Fruit fly (Drosophila melanogaster) whole organism, wandering third instar larva: ENCODE results near the gene bru3.
A peak's percentile ranks its signal among the peaks of the same experiment; 100 is the strongest.

Source experiments
- Abd-B ChIP-seq: fragments of >200 bp; optimal IDR thresholded peaks from 2 replicates; lab custom pipeline; 2017; ENCODE audit warnings: missing biosample characterization, missing genetic modification characterization
- CG32264 ChIP-seq: fragments of 200-800 bp; sonication (Bioruptor generic); optimal IDR thresholded peaks from 2 replicates; lab custom pipeline; 2016; ENCODE audit warnings: missing biosample characterization, missing genetic modification characterization
- CG9705 ChIP-seq: fragments of 200-800 bp; sonication (Bioruptor generic); optimal IDR thresholded peaks from 2 replicates; lab custom pipeline; 2018; ENCODE audit warnings: missing biosample characterization, mild to moderate bottlenecking, missing genetic modification characterization
- CrebA ChIP-seq: fragments of 200-800 bp; sonication (Bioruptor generic); optimal IDR thresholded peaks from 2 replicates; lab custom pipeline; 2016; ENCODE audit warnings: missing biosample characterization, mild to moderate bottlenecking, missing genetic modification characterization, borderline replicate concordance
- Dfd ChIP-seq: fragments of >200 bp; optimal IDR thresholded peaks from 2 replicates; lab custom pipeline; 2017; ENCODE audit warnings: missing biosample characterization, missing genetic modification characterization
- Dif ChIP-seq: fragments of 200-275, 200-300 bp; sonication (Bioruptor generic); optimal IDR thresholded peaks from 2 replicates; lab custom pipeline; 2018; ENCODE audit warnings: missing biosample characterization, missing genetic modification characterization; ENCODE audit not compliant: partially characterized antibody
- GATAd ChIP-seq: sonication (Bioruptor generic); optimal IDR thresholded peaks from 2 replicates; lab custom pipeline; 2016; ENCODE audit warnings: missing biosample characterization, missing genetic modification characterization
- HLH106 ChIP-seq: fragments of 200-800 bp; optimal IDR thresholded peaks from 3 replicates; lab custom pipeline; 2019; ENCODE audit warnings: missing biosample characterization, mild to moderate bottlenecking, missing genetic modification characterization, moderate library complexity
- Hnf4 ChIP-seq: fragments of 200-800 bp; sonication (Bioruptor generic); optimal IDR thresholded peaks from 2 replicates; lab custom pipeline; 2016; ENCODE audit warnings: missing biosample characterization, mild to moderate bottlenecking, missing genetic modification characterization
- Hr78 ChIP-seq: fragments of >200 bp; optimal IDR thresholded peaks from 2 replicates; lab custom pipeline; 2017; ENCODE audit warnings: missing biosample characterization, missing genetic modification characterization
- Hr83 ChIP-seq: fragments of 200-300 bp; sonication (Bioruptor generic); optimal IDR thresholded peaks from 2 replicates; lab custom pipeline; 2016; ENCODE audit warnings: missing biosample characterization, mild to moderate bottlenecking, missing genetic modification characterization, moderate library complexity; ENCODE audit not compliant: poor library complexity, severe bottlenecking
- Jra ChIP-seq: sonication (Bioruptor generic); optimal IDR thresholded peaks from 2 replicates; lab custom pipeline; 2016; ENCODE audit warnings: missing biosample characterization, missing genetic modification characterization
- Mio ChIP-seq: sonication (Bioruptor generic); optimal IDR thresholded peaks from 2 replicates; lab custom pipeline; 2016; ENCODE audit warnings: missing biosample characterization, missing genetic modification characterization
- Myc ChIP-seq: fragments of >200 bp; optimal IDR thresholded peaks from 2 replicates; lab custom pipeline; 2017
- N ChIP-seq: fragments of >200 bp; optimal IDR thresholded peaks from 2 replicates; lab custom pipeline; 2018; ENCODE audit warnings: missing biosample characterization, missing external identifiers, missing genetic modification characterization
- OdsH ChIP-seq: fragments of 200-800 bp; sonication (Bioruptor generic); optimal IDR thresholded peaks from 2 replicates; lab custom pipeline; 2016; ENCODE audit warnings: missing biosample characterization, mild to moderate bottlenecking, missing genetic modification characterization
- Rel ChIP-seq, 2 experiments: fragments of 200-800 bp; sonication (Bioruptor generic) in 1 of 2; optimal IDR thresholded peaks; 2 replicates in 1 of 2; 3 replicates in 1 of 2; lab custom pipeline; 2016 to 2019; ENCODE audit warnings: mild to moderate bottlenecking in 2 of 2, missing biosample characterization in 2 of 2, missing genetic modification characterization in 2 of 2, moderate library complexity in 1 of 2
- Sp1 ChIP-seq: fragments of 200-800 bp; sonication (Bioruptor generic); optimal IDR thresholded peaks from 3 replicates; lab custom pipeline; 2019; ENCODE audit warnings: missing biosample characterization, mild to moderate bottlenecking, missing genetic modification characterization, moderate library complexity
- Vsx2 ChIP-seq: fragments of 200-300, 225-300 bp; sonication (Bioruptor generic); optimal IDR thresholded peaks from 2 replicates; lab custom pipeline; 2018; ENCODE audit warnings: missing biosample characterization, missing genetic modification characterization; ENCODE audit not compliant: partially characterized antibody
- br ChIP-seq: fragments of 200-800 bp; sonication (Bioruptor generic); optimal IDR thresholded peaks from 2 replicates; lab custom pipeline; 2016; ENCODE audit warnings: missing biosample characterization, missing genetic modification characterization
- brk ChIP-seq: fragments of 200-800 bp; sonication (Bioruptor generic); optimal IDR thresholded peaks from 2 replicates; lab custom pipeline; 2016; ENCODE audit warnings: missing biosample characterization, mild to moderate bottlenecking, missing genetic modification characterization
- dl ChIP-seq, 2 experiments: fragments of 175-275, 200-275 bp in 1 of 2; fragments of 200-275 bp in 1 of 2; sonication (Bioruptor generic); optimal IDR thresholded peaks; lab custom pipeline; 2018; ENCODE audit warnings: mild to moderate bottlenecking in 2 of 2, missing biosample characterization in 2 of 2, missing genetic modification characterization in 2 of 2, moderate library complexity in 2 of 2; ENCODE audit not compliant: partially characterized antibody in 2 of 2, insufficient read depth in 1 of 2
- dmrt93B ChIP-seq: fragments of 200-800 bp; sonication (Bioruptor generic); optimal IDR thresholded peaks from 2 replicates; lab custom pipeline; 2018; ENCODE audit warnings: missing biosample characterization, mild to moderate bottlenecking, missing genetic modification characterization
- dsf ChIP-seq: sonication (Bioruptor generic); optimal IDR thresholded peaks from 2 replicates; lab custom pipeline; 2016; ENCODE audit warnings: missing biosample characterization, missing genetic modification characterization, borderline replicate concordance
- ey ChIP-seq: fragments of 200-800 bp; sonication (Bioruptor generic); optimal IDR thresholded peaks from 2 replicates; lab custom pipeline; 2016; ENCODE audit warnings: missing biosample characterization, missing genetic modification characterization
- foxo ChIP-seq, 2 experiments: fragments of 200-800 bp; sonication (Bioruptor generic); optimal IDR thresholded peaks; 2 replicates in 1 of 2; 3 replicates in 1 of 2; lab custom pipeline; 2016 to 2017; ENCODE audit warnings: missing biosample characterization in 2 of 2, missing genetic modification characterization in 2 of 2
- fru ChIP-seq: fragments of 200-800 bp; sonication (Bioruptor generic); optimal IDR thresholded peaks from 3 replicates; lab custom pipeline; 2016; ENCODE audit warnings: missing biosample characterization, mild to moderate bottlenecking, missing genetic modification characterization
- h ChIP-seq: fragments of 200-800 bp; sonication (Bioruptor generic); optimal IDR thresholded peaks from 3 replicates; lab custom pipeline; 2016; ENCODE audit warnings: missing biosample characterization, mild to moderate bottlenecking, missing genetic modification characterization
- jim ChIP-seq: fragments of 175-275, 200-325 bp; sonication (Bioruptor generic); optimal IDR thresholded peaks from 2 replicates; lab custom pipeline; 2016; ENCODE audit warnings: missing biosample characterization, mild to moderate bottlenecking, missing genetic modification characterization
- lola ChIP-seq: fragments of >200 bp; optimal IDR thresholded peaks from 2 replicates; lab custom pipeline; 2017; ENCODE audit warnings: missing biosample characterization, missing genetic modification characterization
- pan ChIP-seq: fragments of >200 bp; optimal IDR thresholded peaks from 2 replicates; lab custom pipeline; 2017
- psq ChIP-seq: fragments of 200-800 bp; sonication (Bioruptor generic); optimal IDR thresholded peaks from 3 replicates; lab custom pipeline; 2017; ENCODE audit warnings: missing biosample characterization, mild to moderate bottlenecking, missing genetic modification characterization, moderate library complexity
- rgr ChIP-seq: fragments of 200-800 bp; sonication (Bioruptor generic); optimal IDR thresholded peaks from 3 replicates; lab custom pipeline; 2016; ENCODE audit warnings: missing biosample characterization, mild to moderate bottlenecking, missing genetic modification characterization
- sage ChIP-seq: fragments of 200-800 bp; sonication (Bioruptor generic); optimal IDR thresholded peaks from 2 replicates; lab custom pipeline; 2016; ENCODE audit warnings: missing biosample characterization, mild to moderate bottlenecking, missing genetic modification characterization
- sv ChIP-seq: fragments of 200-800 bp; sonication (Bioruptor generic); optimal IDR thresholded peaks from 3 replicates; lab custom pipeline; 2016; ENCODE audit warnings: missing biosample characterization, missing genetic modification characterization
- tai ChIP-seq: sonication (Bioruptor generic); optimal IDR thresholded peaks from 2 replicates; lab custom pipeline; 2016; ENCODE audit warnings: missing biosample characterization, missing genetic modification characterization
- usp ChIP-seq: fragments of >200 bp; optimal IDR thresholded peaks from 2 replicates; lab custom pipeline; 2017; ENCODE audit warnings: missing biosample characterization, missing genetic modification characterization
- woc ChIP-seq: sonication (Bioruptor generic); optimal IDR thresholded peaks from 2 replicates; lab custom pipeline; 2016; ENCODE audit warnings: missing biosample characterization, mild to moderate bottlenecking, missing genetic modification characterization

bru3 gene

DNA sequence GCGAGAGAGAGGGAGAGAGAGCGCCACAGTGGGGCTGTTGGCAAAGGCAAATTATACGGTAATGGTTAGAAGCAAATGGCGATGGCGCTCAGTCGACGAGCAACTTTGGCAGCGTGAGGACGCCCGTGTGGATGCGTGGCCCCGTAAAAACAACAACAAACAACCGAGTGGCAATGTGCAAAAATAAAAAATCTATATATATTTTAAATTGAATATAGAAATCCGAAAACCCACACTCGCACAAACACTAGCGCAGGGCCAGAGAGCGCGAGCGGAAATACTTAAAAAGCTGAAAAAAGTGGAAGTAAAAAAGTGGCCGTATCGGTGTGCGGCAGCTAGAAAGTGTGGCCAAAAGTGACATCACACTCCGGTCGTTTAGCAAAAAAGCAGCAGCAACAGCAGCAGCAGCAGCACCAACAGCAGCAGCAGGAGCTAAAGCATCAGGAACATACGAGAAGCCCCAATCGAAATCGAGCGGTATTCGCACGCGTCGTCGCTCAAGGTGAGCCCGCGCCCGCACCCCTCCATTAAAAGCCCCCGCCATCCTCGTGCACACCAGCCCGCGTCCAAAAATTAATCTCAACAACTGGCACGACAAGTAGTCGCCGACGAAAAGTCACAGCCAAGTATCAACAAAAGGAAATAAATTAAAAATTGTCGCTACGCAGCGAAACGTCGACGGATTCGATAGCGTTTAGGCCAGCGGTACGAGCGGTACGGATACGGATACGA, 325.6 kb downstream of the bru3 start, which contains the start of gene stv:
Gene stv (plus strand): TSS at position 89 of the 732 bp plus-strand sequence.
- TF ChIP-seq Jra (GFP tag; lab: Kevin White, UChicago) (no peak), woc (GFP tag; lab: Kevin White, UChicago) (no peak), CrebA (no peak), h (GFP tag; lab: Kevin White, UChicago) (peak; percentile 12), HLH106 (peak; percentile 2), dmrt93B (GFP tag; lab: Kevin White, UChicago) (no peak), Dfd (GFP tag; lab: Kevin White, UChicago) (peak; percentile 72), jim (GFP tag; lab: Kevin White, UChicago) (peak; percentile 73), Rel (GFP tag; optimal IDR thresholded peaks at IDR 0.05; lab: Kevin White, UChicago) (no peak), Rel (tag; optimal IDR thresholded peaks at IDR 0.05; lab: Kevin White, UChicago) (peak; percentile 66), CG32264 (GFP tag; lab: Kevin White, UChicago) (no peak), OdsH (no peak)

DNA sequence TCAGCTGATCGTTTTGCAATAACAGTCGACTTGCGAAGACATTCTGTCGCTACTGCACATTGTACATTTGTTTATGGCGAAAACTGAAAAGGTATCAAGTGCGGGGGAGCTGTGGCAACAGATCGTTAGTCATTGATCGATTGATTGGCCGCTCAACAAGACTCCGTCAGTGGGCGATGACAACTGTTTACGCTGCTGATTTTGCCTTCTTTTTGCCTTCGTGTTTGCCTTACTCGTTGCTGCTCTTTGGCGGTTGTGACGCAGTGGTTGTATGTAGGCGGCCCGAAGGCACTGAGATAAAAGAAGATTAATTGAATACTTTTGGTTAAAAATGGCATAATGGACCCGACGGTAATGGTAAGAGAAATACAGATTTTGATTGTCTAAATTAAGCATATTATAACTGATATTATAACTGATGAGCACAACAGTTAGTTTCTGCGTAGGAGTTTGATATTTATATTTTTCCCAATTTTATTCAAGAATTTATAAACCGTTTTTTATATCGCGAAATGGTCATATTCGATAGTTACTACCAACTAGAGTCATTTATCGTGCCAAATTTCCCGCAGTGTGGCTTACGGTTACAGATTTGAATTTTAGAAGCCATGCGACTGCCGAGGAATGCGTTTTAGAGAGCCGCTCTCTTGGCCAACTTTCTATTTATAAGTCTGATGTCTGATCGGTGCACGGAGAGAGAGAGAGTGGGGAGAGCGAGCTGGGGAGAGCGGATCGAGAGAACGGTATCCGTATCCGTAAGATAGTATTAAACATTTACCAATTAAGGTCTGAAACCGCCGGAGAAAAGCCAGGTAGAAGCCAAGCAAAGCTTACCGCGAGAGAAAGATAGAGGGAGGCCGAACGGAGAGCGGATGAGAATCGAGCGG, 326.4 kb downstream of the bru3 start:
- TF ChIP-seq HLH106 = peak; percentile 86
- no peak for TF ChIP-seq CrebA
- peak in 1 of 2 experiments; percentile 91 for TF ChIP-seq foxo (GFP tag; optimal IDR thresholded peaks at IDR 0.05; lab: Kevin White, UChicago)
- peak; percentile 90 for TF ChIP-seq fru (GFP tag; lab: Kevin White, UChicago)
- peak; percentile 93 for TF ChIP-seq h (GFP tag; lab: Kevin White, UChicago)
- TF ChIP-seq CG9705 = no peak
- no peak for TF ChIP-seq jim (GFP tag; lab: Kevin White, UChicago)
- TF ChIP-seq sage (GFP tag; lab: Kevin White, UChicago) = peak; percentile 34
- peak; percentile 86 for TF ChIP-seq Sp1 (GFP tag; lab: Kevin White, UChicago)
- TF ChIP-seq Dif (GFP tag; lab: Kevin White, UChicago) = peak; percentile 97
- peak; percentile 80 for TF ChIP-seq dmrt93B (GFP tag; lab: Kevin White, UChicago)
- TF ChIP-seq Myc (lab: Kevin White, UChicago) = no peak
- no peak for TF ChIP-seq Hr78 (GFP tag; lab: Kevin White, UChicago)
- no peak for TF ChIP-seq N
- peak; percentile 83 for TF ChIP-seq br (GFP tag; lab: Kevin White, UChicago)
- TF ChIP-seq Abd-B = no peak
- TF ChIP-seq Hr83 (GFP tag; lab: Kevin White, UChicago) = peak; percentile 59
- no peak for TF ChIP-seq pan (lab: Kevin White, UChicago)
- TF ChIP-seq tai = no peak
- TF ChIP-seq ey (GFP tag; lab: Kevin White, UChicago) = peak; percentile 88
- TF ChIP-seq sv (GFP tag; lab: Kevin White, UChicago) = peak; percentile 77
- TF ChIP-seq Rel (GFP tag; optimal IDR thresholded peaks at IDR 0.05; lab: Kevin White, UChicago) = no peak
- TF ChIP-seq Rel (tag; optimal IDR thresholded peaks at IDR 0.05; lab: Kevin White, UChicago) = no peak
- TF ChIP-seq OdsH = peak; percentile 94
- TF ChIP-seq woc (GFP tag; lab: Kevin White, UChicago) = peak; percentile 58
- TF ChIP-seq Hnf4 (GFP tag; lab: Kevin White, UChicago) = peak; percentile 68
- TF ChIP-seq lola (GFP tag; lab: Kevin White, UChicago) = no peak
- no peak for TF ChIP-seq Mio (GFP tag; lab: Kevin White, UChicago)
- no peak for TF ChIP-seq GATAd (GFP tag; lab: Kevin White, UChicago)
- TF ChIP-seq Dfd (GFP tag; lab: Kevin White, UChicago) = no peak
- peak; percentile 91 to 95 for TF ChIP-seq dl (GFP tag; optimal IDR thresholded peaks at IDR 0.05; lab: Kevin White, UChicago; ENCODE audit: insufficient read depth in 1 of 2, partially characterized antibody in 2 of 2)
- TF ChIP-seq brk (GFP tag; lab: Kevin White, UChicago) = peak; percentile 71
- TF ChIP-seq rgr (GFP tag; lab: Kevin White, UChicago) = peak; percentile 90
- TF ChIP-seq usp (GFP tag; lab: Kevin White, UChicago) = no peak
- peak; percentile 87 for TF ChIP-seq psq (GFP tag; lab: Kevin White, UChicago)
- TF ChIP-seq Vsx2 = peak; percentile 91
- no peak for TF ChIP-seq Jra (GFP tag; lab: Kevin White, UChicago)
- TF ChIP-seq dsf (GFP tag; lab: Kevin White, UChicago) = no peak
- TF ChIP-seq CG32264 (GFP tag; lab: Kevin White, UChicago) = peak; percentile 47
